Fruit fly (Drosophila melanogaster) whole organism, embryonic: Measurements from ENCODE around the gene CG14820.

Experiments
- ATbp ChIP-seq: fragments of 200-800 bp; sonication (Bioruptor generic); optimal IDR thresholded peaks from 2 replicates; lab custom pipeline; 2017; ENCODE audit warnings: missing biosample characterization, mild to moderate bottlenecking, missing genetic modification characterization, missing genetic modification reagents
- Awh ChIP-seq: fragments of 200-800 bp; sonication (Bioruptor generic); IDR thresholded peaks from 2 replicates; pipeline ENCODE4, ENCODE4 v1.3.6; 2022; ENCODE audit warnings: missing biosample characterization, missing genetic modification characterization
- Blimp-1 ChIP-seq: fragments of 200-800 bp; sonication (Bioruptor generic); optimal IDR thresholded peaks from 3 replicates; lab custom pipeline; 2018; ENCODE audit warnings: missing biosample characterization, missing genetic modification characterization, mild to moderate bottlenecking, moderate library complexity, missing genetic modification reagents
- CG10366 ChIP-seq: fragments of 200-800 bp; sonication (Bioruptor generic); IDR thresholded peaks from 2 replicates; pipeline ENCODE4 v1.3.6; 2022; ENCODE audit warnings: missing biosample characterization, missing genetic modification characterization
- CG10959 ChIP-seq: fragments of 200-800 bp; sonication (Bioruptor generic); IDR thresholded peaks from 2 replicates; pipeline ENCODE4 v1.3.6; 2022; ENCODE audit warnings: missing biosample characterization, missing genetic modification characterization
- CG11085 ChIP-seq: fragments of 200-800 bp; sonication (Bioruptor generic); IDR thresholded peaks from 2 replicates; pipeline ENCODE4 v1.3.6; 2022; ENCODE audit warnings: missing biosample characterization, missing genetic modification characterization
- CG12104 ChIP-seq: fragments of 200-800 bp; sonication (Bioruptor generic); optimal IDR thresholded peaks from 3 replicates; lab custom pipeline; 2016; ENCODE audit warnings: missing biosample characterization, missing genetic modification characterization
- CG12236 ChIP-seq: fragments of 200-800 bp; sonication (Bioruptor generic); optimal IDR thresholded peaks from 2 replicates; lab custom pipeline; 2016; ENCODE audit warnings: missing biosample characterization, missing genetic modification characterization
- CG1233 ChIP-seq: fragments of 200-800 bp; sonication (Bioruptor generic); optimal IDR thresholded peaks from 4 replicates; lab custom pipeline; 2018; ENCODE audit warnings: missing biosample characterization, mild to moderate bottlenecking, missing genetic modification characterization
- CG12659 ChIP-seq: fragments of 200-800 bp; sonication (Bioruptor generic); optimal IDR thresholded peaks from 3 replicates; lab custom pipeline; 2017; ENCODE audit warnings: mild to moderate bottlenecking, missing biosample characterization, missing genetic modification reagents, missing genetic modification characterization
- CG12942 ChIP-seq: fragments of 200-800 bp; sonication (Bioruptor generic); optimal IDR thresholded peaks from 3 replicates; lab custom pipeline; 2016; ENCODE audit warnings: missing biosample characterization, missing genetic modification characterization
- CG15514 ChIP-seq: fragments of 200-800 bp; sonication (Bioruptor generic); optimal IDR thresholded peaks from 3 replicates; lab custom pipeline; 2017; ENCODE audit warnings: missing biosample characterization, missing genetic modification characterization, mild to moderate bottlenecking, moderate library complexity, missing genetic modification reagents
- CG17186 ChIP-seq: fragments of 200-800 bp; sonication (Bioruptor generic); optimal IDR thresholded peaks from 3 replicates; lab custom pipeline; 2017; ENCODE audit warnings: missing biosample characterization, missing genetic modification reagents, missing genetic modification characterization
- CG17328 ChIP-seq: fragments of 200-800 bp; sonication (Bioruptor generic); IDR thresholded peaks from 2 replicates; pipeline ENCODE4 v1.3.6; 2022; ENCODE audit warnings: missing biosample characterization, missing genetic modification characterization
- CG2129 ChIP-seq: fragments of 200-800 bp; sonication (Bioruptor generic); IDR thresholded peaks from 2 replicates; pipeline ENCODE4 v1.3.6; 2022; ENCODE audit warnings: missing biosample characterization, missing genetic modification characterization; ENCODE audit not compliant: partially characterized antibody
- CG2712 ChIP-seq: fragments of 200-800 bp; optimal IDR thresholded peaks from 3 replicates; lab custom pipeline; 2019; ENCODE audit warnings: missing biosample characterization, mild to moderate bottlenecking, missing genetic modification characterization, moderate library complexity
- CG30403 ChIP-seq: fragments of 200-800 bp; sonication (Bioruptor generic); optimal IDR thresholded peaks from 3 replicates; lab custom pipeline; 2016; ENCODE audit warnings: missing biosample characterization, missing genetic modification characterization
- CG32767 ChIP-seq: fragments of 200-800 bp; sonication (Bioruptor generic); IDR thresholded peaks from 2 replicates; pipeline ENCODE4 v1.3.6; 2022; ENCODE audit warnings: missing biosample characterization, missing genetic modification characterization
- CG3995 ChIP-seq: fragments of 200-800 bp; sonication (Bioruptor generic); optimal IDR thresholded peaks from 3 replicates; lab custom pipeline; 2016; ENCODE audit warnings: missing biosample characterization, missing genetic modification characterization
- CG5953 ChIP-seq: fragments of 200-800 bp; sonication (Bioruptor generic); IDR thresholded peaks from 2 replicates; pipeline ENCODE4 v1.3.6; 2022; ENCODE audit warnings: missing biosample characterization, missing genetic modification characterization
- CG8944 ChIP-seq: fragments of 200-800 bp; sonication (Bioruptor generic); optimal IDR thresholded peaks from 3 replicates; lab custom pipeline; 2016; ENCODE audit warnings: missing biosample characterization, missing genetic modification characterization
- Camta ChIP-seq: fragments of 200-800 bp; sonication (Bioruptor generic); optimal IDR thresholded peaks from 2 replicates; lab custom pipeline; 2016; ENCODE audit warnings: missing biosample characterization, missing genetic modification characterization
- D19B ChIP-seq: fragments of 200-800 bp; sonication (Bioruptor generic); optimal IDR thresholded peaks from 2 replicates; lab custom pipeline; 2017; ENCODE audit warnings: missing biosample characterization, mild to moderate bottlenecking, missing genetic modification characterization
- Dip3 ChIP-seq: fragments of 200-800 bp; sonication (Bioruptor generic); optimal IDR thresholded peaks from 3 replicates; lab custom pipeline; 2016; ENCODE audit warnings: missing biosample characterization, missing genetic modification characterization
- ERR ChIP-seq: fragments of 200-800 bp; sonication (Bioruptor generic); optimal IDR thresholded peaks from 2 replicates; lab custom pipeline; 2016; ENCODE audit warnings: missing biosample characterization, missing genetic modification characterization
- Elba2 ChIP-seq: fragments of 200-800 bp; sonication (Bioruptor generic); optimal IDR thresholded peaks from 3 replicates; lab custom pipeline; 2016; ENCODE audit warnings: missing biosample characterization, missing genetic modification characterization
- Fer2 ChIP-seq: fragments of 200-800 bp; sonication (Bioruptor generic); optimal IDR thresholded peaks from 2 replicates; lab custom pipeline; 2018; ENCODE audit warnings: missing biosample characterization, mild to moderate bottlenecking, missing genetic modification characterization, moderate library complexity
- Gsc ChIP-seq: fragments of 200-800 bp; sonication (Bioruptor generic); IDR thresholded peaks from 2 replicates; pipeline ENCODE4 v1.3.6; 2022; ENCODE audit warnings: missing biosample characterization, missing genetic modification characterization
- HLHmδ ChIP-seq: fragments of 200-800 bp; sonication (Bioruptor generic); optimal IDR thresholded peaks from 2 replicates; lab custom pipeline; 2018; ENCODE audit warnings: missing biosample characterization, mild to moderate bottlenecking, missing genetic modification characterization, moderate library complexity
- Myb ChIP-seq: fragments of 200-800 bp; sonication (Bioruptor generic); optimal IDR thresholded peaks from 2 replicates; lab custom pipeline; 2016; ENCODE audit warnings: missing biosample characterization, missing genetic modification characterization
- Nf-YA ChIP-seq: fragments of 200-800 bp; sonication (Bioruptor generic); IDR thresholded peaks from 2 replicates; pipeline ENCODE4 v1.3.6; 2022; ENCODE audit warnings: missing biosample characterization, missing genetic modification characterization
- Rfx ChIP-seq: fragments of 200-800 bp; sonication (Bioruptor generic); IDR thresholded peaks from 2 replicates; pipeline ENCODE4 v1.3.6; 2022; ENCODE audit warnings: missing biosample characterization, missing genetic modification characterization
- aop ChIP-seq: fragments of 200-800 bp; sonication (Bioruptor generic); IDR thresholded peaks from 2 replicates; pipeline ENCODE4 v1.3.6; 2022; ENCODE audit warnings: missing biosample characterization, missing genetic modification characterization
- bigmax ChIP-seq: fragments of 200-800 bp; sonication (Bioruptor generic); optimal IDR thresholded peaks from 2 replicates; lab custom pipeline; 2018; ENCODE audit warnings: missing biosample characterization, mild to moderate bottlenecking, missing genetic modification characterization
- btn ChIP-seq: fragments of 200-800 bp; sonication (Bioruptor generic); optimal IDR thresholded peaks from 2 replicates; lab custom pipeline; 2016; ENCODE audit warnings: missing biosample characterization, missing genetic modification characterization
- dmrt99B ChIP-seq: fragments of 200-800 bp; sonication (Bioruptor generic); optimal IDR thresholded peaks from 2 replicates; lab custom pipeline; 2018; ENCODE audit warnings: missing biosample characterization, mild to moderate bottlenecking, missing genetic modification characterization, moderate library complexity
- eyg ChIP-seq: fragments of 200-800 bp; sonication (Bioruptor generic); optimal IDR thresholded peaks from 3 replicates; lab custom pipeline; 2016; ENCODE audit warnings: missing biosample characterization, missing genetic modification characterization
- ftz-f1 ChIP-seq: fragments of 200-800 bp; sonication (Bioruptor generic); optimal IDR thresholded peaks from 2 replicates; lab custom pipeline; 2016; ENCODE audit warnings: missing biosample characterization, missing genetic modification characterization
- gce ChIP-seq: fragments of 200-800 bp; sonication (Bioruptor generic); IDR thresholded peaks from 3 replicates; pipeline ENCODE4 v1.3.6; 2022; ENCODE audit warnings: missing biosample characterization, missing genetic modification characterization
- grau ChIP-seq: fragments of 200-800 bp; optimal IDR thresholded peaks from 3 replicates; lab custom pipeline; 2019; ENCODE audit warnings: missing biosample characterization, mild to moderate bottlenecking, missing genetic modification characterization, moderate library complexity
- kay ChIP-seq: fragments of 200-800 bp; sonication (Bioruptor generic); optimal IDR thresholded peaks from 2 replicates; lab custom pipeline; 2016; ENCODE audit warnings: missing biosample characterization, missing genetic modification characterization
- lbe ChIP-seq: fragments of 200-800 bp; sonication (Bioruptor generic); optimal IDR thresholded peaks from 2 replicates; lab custom pipeline; 2016; ENCODE audit warnings: missing biosample characterization, mild to moderate bottlenecking, missing genetic modification characterization
- nom ChIP-seq: fragments of 200-800 bp; sonication (Bioruptor generic); optimal IDR thresholded peaks from 2 replicates; lab custom pipeline; 2017; ENCODE audit warnings: missing biosample characterization, missing genetic modification characterization, mild to moderate bottlenecking, moderate library complexity, missing genetic modification reagents
- ro ChIP-seq: fragments of 200-800 bp; sonication (Bioruptor generic); IDR thresholded peaks from 2 replicates; pipeline ENCODE4 v1.3.6; 2022; ENCODE audit warnings: missing biosample characterization, missing genetic modification characterization
- slp2 ChIP-seq: fragments of 200-800 bp; sonication (Bioruptor generic); optimal IDR thresholded peaks from 2 replicates; lab custom pipeline; 2016; ENCODE audit warnings: missing biosample characterization, missing genetic modification characterization
- tin ChIP-seq: fragments of 200-800 bp; sonication (Bioruptor generic); optimal IDR thresholded peaks from 3 replicates; lab custom pipeline; 2016; ENCODE audit warnings: missing biosample characterization, missing genetic modification characterization
- tup ChIP-seq: fragments of 200-800 bp; sonication (Bioruptor generic); optimal IDR thresholded peaks from 2 replicates; lab custom pipeline; 2016; ENCODE audit warnings: missing biosample characterization, mild to moderate bottlenecking, missing genetic modification characterization, moderate library complexity
- unpg ChIP-seq: fragments of 200-800 bp; sonication (Bioruptor generic); optimal IDR thresholded peaks from 3 replicates; lab custom pipeline; 2018; ENCODE audit warnings: missing biosample characterization, mild to moderate bottlenecking, missing genetic modification characterization, moderate library complexity
- wor ChIP-seq: fragments of 200-800 bp; sonication (Bioruptor generic); IDR thresholded peaks from 2 replicates; pipeline ENCODE4 v1.3.6; 2022; ENCODE audit warnings: missing biosample characterization, missing genetic modification characterization
- yki ChIP-seq: fragments of >200 bp; optimal IDR thresholded peaks from 3 replicates; lab custom pipeline; 2018

Gene CG14820

dm6 chr3L:6968961-6969814 is 36.5 kb downstream of the CG14820 start, which contains the start of the genes Mis12 and CG9953 (continued):
- TF ChIP-seq unpg (GFP tag; lab: Kevin White, UChicago) (peak; percentile 24), CG11085 (no peak), Gsc (GFP tag; lab: Robert Waterston, UW) (no peak), CG12659 (peak; percentile 39), grau (tag; lab: Kevin White, UChicago) (peak; percentile 36), CG1233 (GFP tag; lab: Kevin White, UChicago) (peak; percentile 21), slp2 (GFP tag; lab: Kevin White, UChicago) (no peak), Blimp-1 (GFP tag; lab: Kevin White, UChicago) (no peak), nom (GFP tag; lab: Kevin White, UChicago) (no peak), tin (peak; percentile 24), Elba2 (GFP tag; lab: Kevin White, UChicago) (no peak), eyg (GFP tag; lab: Kevin White, UChicago) (no peak), ro (no peak; the same call in 1 of the 2 replicates), kay (GFP tag; lab: Kevin White, UChicago) (no peak), dmrt99B (no peak), ERR (GFP tag; lab: Kevin White, UChicago) (no peak), bigmax (no peak), CG32767 (GFP tag; lab: Robert Waterston, UW) (0 out of 2 replicates have a peak, but pooled peaks have one; percentile 49), wor (GFP tag; lab: Robert Waterston, UW) (no peak), CG17328 (GFP tag; lab: Robert Waterston, UW) (0 out of 2 replicates have a peak, but pooled peaks have one; percentile 18), HLHmδ (GFP tag; lab: Kevin White, UChicago) (no peak), CG2129 (GFP tag; lab: Robert Waterston, UW) (no peak), CG30403 (GFP tag; lab: Kevin White, UChicago) (peak; percentile 72), gce (GFP tag; lab: Robert Waterston, UW) (no peak), Dip3 (GFP tag; lab: Kevin White, UChicago) (no peak), ATbp (no peak), Myb (no peak), CG8944 (GFP tag; lab: Kevin White, UChicago) (no peak), CG10366 (GFP tag; lab: Robert Waterston, UW) (no peak; the same call in 1 of the 2 replicates), btn (GFP tag; lab: Kevin White, UChicago) (no peak), ftz-f1 (GFP tag; lab: Kevin White, UChicago) (no peak), CG15514 (GFP tag; lab: Kevin White, UChicago) (no peak), CG10959 (GFP tag; lab: Robert Waterston, UW) (no peak; the same call in 1 of the 2 replicates), Rfx (GFP tag; lab: Robert Waterston, UW) (peak; percentile 30; the same call in 1 of the 2 replicates), CG12236 (GFP tag; lab: Kevin White, UChicago) (no peak), D19B (GFP tag; lab: Kevin White, UChicago) (no peak), CG2712 (tag; lab: Kevin White, UChicago) (peak; percentile 56), yki (lab: Kevin White, UChicago) (no peak), lbe (GFP tag; lab: Kevin White, UChicago) (no peak), tup (GFP tag; lab: Kevin White, UChicago) (no peak), aop (GFP tag; lab: Robert Waterston, UW) (no peak), CG17186 (GFP tag; lab: Kevin White, UChicago) (no peak), CG5953 (GFP tag; lab: Robert Waterston, UW) (no peak), CG3995 (GFP tag; lab: Kevin White, UChicago) (no peak), Nf-YA (GFP tag; lab: Robert Waterston, UW) (no peak), CG12942 (GFP tag; lab: Kevin White, UChicago) (no peak), Camta (no peak), CG12104 (peak; percentile 26), Awh (GFP tag; lab: Robert Waterston, UW) (no peak; the same call in 1 of the 2 replicates), Fer2 (no peak)
